Worm (Caenorhabditis elegans) whole organism, mixed stage, embryonic: ENCODE data around the gene C55A6.1.

Source experiments
- M03D4.4 ChIP-seq: sonication (generic microtip); optimal IDR thresholded peaks from 2 replicates; lab custom pipeline; 2017; ENCODE audit warnings: mild to moderate bottlenecking, missing genetic modification characterization, missing compliant biosample characterization
- blmp-1 ChIP-seq: fragments of 150-350 bp; optimal IDR thresholded peaks from 2 replicates; lab custom pipeline; 2014; ENCODE audit warnings: missing biosample characterization, missing genetic modification characterization
- lin-13 ChIP-seq: fragments of 150-350 bp; optimal IDR thresholded peaks from 2 replicates; lab custom pipeline; 2014; ENCODE audit warnings: missing biosample characterization, missing genetic modification characterization
- lsy-2 ChIP-seq: fragments of 150-350 bp; optimal IDR thresholded peaks from 2 replicates; lab custom pipeline; 2014; ENCODE audit warnings: missing biosample characterization, missing genetic modification characterization
- mab-5 ChIP-seq: fragments of 150-350 bp; optimal IDR thresholded peaks from 2 replicates; lab custom pipeline; 2014; ENCODE audit warnings: missing biosample characterization, missing genetic modification characterization
- mep-1 ChIP-seq: fragments of 150-350 bp; optimal IDR thresholded peaks from 2 replicates; lab custom pipeline; 2017; ENCODE audit warnings: missing biosample characterization, missing genetic modification reagents, missing genetic modification characterization, inconsistent platforms
- nhr-12 ChIP-seq: fragments of 150-350 bp; optimal IDR thresholded peaks from 2 replicates; lab custom pipeline; 2014; ENCODE audit warnings: missing biosample characterization, missing genetic modification characterization
- nhr-237 ChIP-seq: fragments of 150-350 bp; optimal IDR thresholded peaks from 2 replicates; lab custom pipeline; 2014; ENCODE audit warnings: missing biosample characterization, missing genetic modification characterization
- nhr-28 ChIP-seq: fragments of 150-350 bp; optimal IDR thresholded peaks from 2 replicates; lab custom pipeline; 2014; ENCODE audit warnings: missing biosample characterization, missing genetic modification characterization
- sptf-1 ChIP-seq: sonication (generic microtip); optimal IDR thresholded peaks from 2 replicates; lab custom pipeline; 2017; ENCODE audit warnings: mild to moderate bottlenecking, missing genetic modification characterization, moderate library complexity, missing compliant biosample characterization
- unc-62 ChIP-seq: fragments of 150-350 bp; optimal IDR thresholded peaks from 2 replicates; lab custom pipeline; 2014; ENCODE audit warnings: missing biosample characterization, missing genetic modification reagents, missing genetic modification characterization
- ztf-11 ChIP-seq: fragments of 150-350 bp; optimal IDR thresholded peaks from 2 replicates; lab custom pipeline; 2014; ENCODE audit warnings: missing biosample characterization, missing genetic modification characterization

ce11 chrV:11459255-11459654 lies 45.5 kb downstream of the C55A6.1 start, which contains the start of gene T11F9.1:
- no peak for TF ChIP-seq nhr-28
- TF ChIP-seq lin-13, result no peak
- TF ChIP-seq sptf-1 (tag; lab: Kevin White, UChicago), result no peak
- no peak for TF ChIP-seq lsy-2
- no peak for TF ChIP-seq unc-62
- TF ChIP-seq nhr-12 (tag; lab: Kevin White, UChicago), result no peak
- TF ChIP-seq mab-5, result no peak
- no peak for TF ChIP-seq ztf-11 (tag; lab: Kevin White, UChicago)
- TF ChIP-seq blmp-1 (tag; lab: Kevin White, UChicago), result no peak
- no peak for TF ChIP-seq M03D4.4 (tag; lab: Kevin White, UChicago)
- TF ChIP-seq nhr-237 (tag; lab: Kevin White, UChicago), result no peak
- TF ChIP-seq mep-1, result no peak
